Worm (Caenorhabditis elegans) whole organism, young adult: Measurements from ENCODE around the gene best-5.

Source experiments
- ccch-3 ChIP-seq: fragments of 200-800 bp; sonication (Bioruptor generic); optimal IDR thresholded peaks from 2 replicates; lab custom pipeline; 2018; ENCODE audit warnings: mild to moderate bottlenecking, missing genetic modification characterization, missing compliant biosample characterization
- lsl-1 ChIP-seq: fragments of 200-800 bp; sonication (Bioruptor generic); optimal IDR thresholded peaks from 2 replicates; lab custom pipeline; 2018; ENCODE audit warnings: mild to moderate bottlenecking, missing genetic modification characterization, moderate library complexity, missing compliant biosample characterization

DNA sequence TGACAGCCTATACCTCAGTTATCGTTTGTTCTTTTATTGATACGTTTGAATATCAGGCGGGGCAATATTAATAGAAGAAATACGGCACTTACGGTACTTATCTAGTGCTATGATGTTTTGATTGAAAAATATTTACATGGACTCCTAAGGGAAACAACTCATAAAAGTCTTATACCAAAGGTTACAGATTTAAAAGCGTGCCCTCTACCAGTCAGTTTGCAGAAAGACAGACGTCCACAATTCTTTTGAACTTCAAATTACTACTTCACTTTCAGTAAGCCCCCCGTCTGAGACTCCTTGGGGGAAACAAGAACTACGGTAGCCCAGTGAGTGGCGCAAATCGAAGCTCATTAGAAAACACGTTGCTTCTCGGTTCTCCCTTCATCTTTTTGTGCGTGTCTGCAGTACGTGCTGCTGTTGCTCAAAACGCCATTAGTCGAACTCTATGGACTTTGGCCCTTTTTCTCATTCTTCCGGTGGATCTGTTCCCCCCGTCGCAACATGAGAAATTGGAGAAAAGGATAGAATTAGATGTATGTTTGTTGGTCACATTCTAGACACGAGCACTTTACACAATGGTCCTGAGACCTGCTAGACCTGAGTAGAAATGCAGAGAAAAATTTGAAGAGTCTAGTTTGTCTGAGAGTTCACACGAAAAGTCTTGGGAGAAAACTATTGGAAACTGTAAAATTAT is 27.6 kb downstream of the best-5 start:
- no peak for TF ChIP-seq lsl-1 (GFP tag; lab: Kevin White, UChicago)
- TF ChIP-seq ccch-3 (GFP tag; lab: Kevin White, UChicago): no peak
